Fruit fly (Drosophila melanogaster) whole organism, embryonic: Measurements from ENCODE around the gene CG9338.

Experiments
- CG10543 ChIP-seq: fragments of 200-800 bp; sonication (Bioruptor generic); optimal IDR thresholded peaks from 3 replicates; lab custom pipeline; 2017; ENCODE audit warnings: missing biosample characterization, mild to moderate bottlenecking, missing genetic modification characterization, moderate library complexity
- CG11456 ChIP-seq: fragments of 200-800 bp; sonication (Bioruptor generic); IDR thresholded peaks from 3 replicates; pipeline ENCODE4 v1.3.6; 2022; ENCODE audit warnings: missing biosample characterization, missing genetic modification characterization
- CG11695 ChIP-seq: fragments of 200-800 bp; sonication (Bioruptor generic); IDR thresholded peaks from 3 replicates; pipeline ENCODE4 v1.3.6; 2022; ENCODE audit warnings: missing biosample characterization, missing genetic modification characterization
- CG13424 ChIP-seq: fragments of 200-800 bp; sonication (Bioruptor generic); optimal IDR thresholded peaks from 2 replicates; lab custom pipeline; 2019; ENCODE audit warnings: missing biosample characterization, mild to moderate bottlenecking, missing genetic modification characterization, moderate library complexity
- CG13775 ChIP-seq: fragments of 200-800 bp; sonication (Bioruptor generic); optimal IDR thresholded peaks from 3 replicates; lab custom pipeline; 2017; ENCODE audit warnings: missing biosample characterization, mild to moderate bottlenecking, missing genetic modification characterization
- CG14710 ChIP-seq: fragments of 200-800 bp; sonication (Bioruptor generic); optimal IDR thresholded peaks from 3 replicates; lab custom pipeline; 2019; ENCODE audit warnings: missing biosample characterization, mild to moderate bottlenecking, missing genetic modification characterization, moderate library complexity
- CG14860 ChIP-seq: fragments of 200-800 bp; sonication (Bioruptor generic); IDR thresholded peaks from 3 replicates; pipeline ENCODE4 v1.3.6; 2022; ENCODE audit warnings: missing biosample characterization, missing genetic modification characterization; ENCODE audit not compliant: partially characterized antibody
- CG15601 ChIP-seq: fragments of 200-800 bp; sonication (Bioruptor generic); optimal IDR thresholded peaks from 3 replicates; lab custom pipeline; 2019; ENCODE audit warnings: missing biosample characterization, mild to moderate bottlenecking, missing genetic modification characterization, moderate library complexity
- CG16863 ChIP-seq: fragments of 200-800 bp; sonication (Bioruptor generic); optimal IDR thresholded peaks from 3 replicates; lab custom pipeline; 2016; ENCODE audit warnings: missing biosample characterization, missing genetic modification characterization
- CG18011 ChIP-seq: fragments of 200-800 bp; sonication (Bioruptor generic); optimal IDR thresholded peaks from 2 replicates; lab custom pipeline; 2017; ENCODE audit warnings: missing biosample characterization, missing genetic modification characterization, mild to moderate bottlenecking, moderate library complexity, missing genotype
- CG4730 ChIP-seq: fragments of 200-800 bp; sonication (Bioruptor generic); IDR thresholded peaks from 2 replicates; pipeline ENCODE4 v1.3.6; 2022; ENCODE audit warnings: missing biosample characterization, missing genetic modification characterization
- CG7372 ChIP-seq: fragments of 200-800 bp; sonication (Bioruptor generic); IDR thresholded peaks from 2 replicates; pipeline ENCODE4 v1.3.6; 2022; ENCODE audit warnings: missing biosample characterization, missing genetic modification characterization
- Ets97D ChIP-seq: fragments of 200-800 bp; sonication (Bioruptor generic); optimal IDR thresholded peaks from 3 replicates; lab custom pipeline; 2016; ENCODE audit warnings: missing biosample characterization, missing genetic modification characterization
- HmgZ ChIP-seq: fragments of 200-800 bp; sonication (Bioruptor generic); optimal IDR thresholded peaks from 2 replicates; lab custom pipeline; 2018; ENCODE audit warnings: missing biosample characterization, mild to moderate bottlenecking, missing genetic modification characterization
- Hr51 ChIP-seq, 2 experiments: fragments of 200-800 bp; sonication (Bioruptor generic); optimal IDR thresholded peaks; 2 replicates in 1 of 2; 3 replicates in 1 of 2; lab custom pipeline; 2016 to 2018; ENCODE audit warnings: missing biosample characterization in 2 of 2, missing genetic modification characterization in 2 of 2, mild to moderate bottlenecking in 1 of 2, moderate library complexity in 1 of 2
- Jarid2 ChIP-seq: fragments of 200-800 bp; sonication (Bioruptor generic); optimal IDR thresholded peaks from 3 replicates; lab custom pipeline; 2017; ENCODE audit warnings: mild to moderate bottlenecking, missing biosample characterization, missing genetic modification reagents, missing genetic modification characterization
- Neu2 ChIP-seq: fragments of 200-800 bp; sonication (Bioruptor generic); optimal IDR thresholded peaks from 3 replicates; lab custom pipeline; 2016; ENCODE audit warnings: missing biosample characterization, missing genetic modification characterization, borderline replicate concordance
- Nf-YA ChIP-seq: fragments of 200-800 bp; sonication (Bioruptor generic); IDR thresholded peaks from 2 replicates; pipeline ENCODE4 v1.3.6; 2022; ENCODE audit warnings: missing biosample characterization, missing genetic modification characterization
- Nf-YB ChIP-seq: fragments of 200-800 bp; sonication (Bioruptor generic); optimal IDR thresholded peaks from 3 replicates; lab custom pipeline; 2019; ENCODE audit warnings: missing biosample characterization, mild to moderate bottlenecking, missing genetic modification characterization, moderate library complexity
- NfI ChIP-seq: fragments of 200-800 bp; sonication (Bioruptor generic); optimal IDR thresholded peaks from 3 replicates; lab custom pipeline; 2018; ENCODE audit warnings: missing biosample characterization, mild to moderate bottlenecking, missing genetic modification characterization, moderate library complexity
- Pdp1 ChIP-seq, 2 experiments: fragments of 200-800 bp; sonication (Bioruptor generic); optimal IDR thresholded peaks; 3 replicates each; lab custom pipeline; 2016; ENCODE audit warnings: missing biosample characterization in 2 of 2, missing genetic modification characterization in 2 of 2, mild to moderate bottlenecking in 1 of 2, moderate library complexity in 1 of 2
- Spps ChIP-seq: fragments of 200-800 bp; sonication (Bioruptor generic); optimal IDR thresholded peaks from 2 replicates; lab custom pipeline; 2018; ENCODE audit warnings: missing biosample characterization, mild to moderate bottlenecking, missing genetic modification characterization
- ap ChIP-seq: fragments of 200-800 bp; sonication (Bioruptor generic); IDR thresholded peaks from 2 replicates; pipeline ENCODE4 v1.3.6; 2022; ENCODE audit warnings: missing biosample characterization, missing genetic modification characterization
- bsh ChIP-seq, 2 experiments: fragments of 200-800 bp; sonication (Bioruptor generic); optimal IDR thresholded peaks; 2 replicates each; lab custom pipeline; 2017 to 2018; ENCODE audit warnings: mild to moderate bottlenecking in 2 of 2, missing biosample characterization in 2 of 2, missing genetic modification characterization in 2 of 2, moderate library complexity in 1 of 2
- caup ChIP-seq: fragments of 200-800 bp; sonication (Bioruptor generic); optimal IDR thresholded peaks from 3 replicates; lab custom pipeline; 2017; ENCODE audit warnings: missing biosample characterization, mild to moderate bottlenecking, missing genetic modification characterization, moderate library complexity; ENCODE audit not compliant: severe bottlenecking
- crc ChIP-seq: fragments of 200-800 bp; sonication (Bioruptor generic); optimal IDR thresholded peaks from 2 replicates; lab custom pipeline; 2016; ENCODE audit warnings: missing biosample characterization, missing genetic modification characterization
- dm ChIP-seq: fragments of 200-800 bp; sonication (Bioruptor generic); optimal IDR thresholded peaks from 3 replicates; lab custom pipeline; 2016; ENCODE audit warnings: missing biosample characterization, missing genetic modification characterization
- eve ChIP-seq, 2 experiments: fragments of >200 bp; optimal IDR thresholded peaks; 2 replicates each; lab custom pipeline; 2017; ENCODE audit warnings: missing biosample characterization in 2 of 2, missing genetic modification characterization in 2 of 2
- gfzf ChIP-seq: fragments of 200-800 bp; sonication (Bioruptor generic); optimal IDR thresholded peaks from 2 replicates; lab custom pipeline; 2016; ENCODE audit warnings: missing biosample characterization, mild to moderate bottlenecking, missing genetic modification characterization, moderate library complexity
- jigr1 ChIP-seq: fragments of 200-800 bp; sonication (Bioruptor generic); IDR thresholded peaks from 3 replicates; pipeline ENCODE4 v1.3.6; 2022; ENCODE audit warnings: missing biosample characterization, missing genetic modification characterization
- kah ChIP-seq: fragments of 200-800 bp; sonication (Bioruptor generic); optimal IDR thresholded peaks from 2 replicates; lab custom pipeline; 2018; ENCODE audit warnings: missing biosample characterization, mild to moderate bottlenecking, missing genetic modification characterization
- pita ChIP-seq: fragments of 200-800 bp; sonication (Bioruptor generic); optimal IDR thresholded peaks from 2 replicates; lab custom pipeline; 2017; ENCODE audit warnings: missing biosample characterization, mild to moderate bottlenecking, missing genetic modification characterization
- pzg ChIP-seq: fragments of 200-800 bp; sonication (Bioruptor generic); optimal IDR thresholded peaks from 3 replicates; lab custom pipeline; 2018; ENCODE audit warnings: missing biosample characterization, mild to moderate bottlenecking, missing genetic modification characterization, moderate library complexity
- ro ChIP-seq: fragments of 200-800 bp; sonication (Bioruptor generic); IDR thresholded peaks from 2 replicates; pipeline ENCODE4 v1.3.6; 2022; ENCODE audit warnings: missing biosample characterization, missing genetic modification characterization
- sr ChIP-seq: fragments of 200-800 bp; sonication (Bioruptor generic); IDR thresholded peaks from 3 replicates; pipeline ENCODE4 v1.3.6; 2022; ENCODE audit warnings: missing biosample characterization, missing genetic modification characterization
- stwl ChIP-seq: fragments of 200-800 bp; sonication (Bioruptor generic); optimal IDR thresholded peaks from 3 replicates; lab custom pipeline; 2018; ENCODE audit warnings: missing biosample characterization, mild to moderate bottlenecking, missing genetic modification characterization, moderate library complexity
- trem ChIP-seq: fragments of 200-800 bp; optimal IDR thresholded peaks from 3 replicates; lab custom pipeline; 2019; ENCODE audit warnings: missing biosample characterization, mild to moderate bottlenecking, missing genetic modification characterization, moderate library complexity
- twi ChIP-seq: fragments of 200-800 bp; optimal IDR thresholded peaks from 2 replicates; lab custom pipeline; 2019; ENCODE audit warnings: missing biosample characterization, mild to moderate bottlenecking, missing genetic modification characterization, moderate library complexity
- vvl ChIP-seq: fragments of 200-800 bp; sonication (Bioruptor generic); IDR thresholded peaks from 2 replicates; pipeline ENCODE4 v1.3.6; 2022; ENCODE audit warnings: missing biosample characterization, missing genetic modification characterization
- wdn ChIP-seq: fragments of 200-800 bp; sonication (Bioruptor generic); IDR thresholded peaks from 2 replicates; pipeline ENCODE4 v1.3.6; 2022; ENCODE audit warnings: missing biosample characterization, missing genetic modification characterization

The CG9338 gene

DNA sequence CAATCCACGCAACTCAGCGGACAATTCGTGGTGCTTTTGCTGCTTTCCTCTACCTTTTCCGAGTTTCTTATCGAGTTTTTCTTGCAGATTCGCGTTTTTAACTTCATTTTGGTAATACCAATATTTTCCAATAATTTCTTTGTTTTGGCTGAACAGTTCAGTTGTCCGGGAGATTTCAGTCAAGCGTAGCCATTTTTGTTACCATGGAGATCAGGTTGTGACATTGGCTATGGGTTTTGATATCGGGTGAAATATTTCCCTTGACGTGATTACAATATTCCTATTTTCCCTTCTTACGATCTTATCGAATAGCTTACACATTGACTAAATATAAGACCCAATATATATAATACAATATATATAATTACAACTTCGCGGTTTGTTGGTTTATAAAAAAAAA, 29.5 kb upstream of the CG9338 start, which contains the start of gene Oseg5 (continued):
- TF ChIP-seq Nf-YB (GFP tag; lab: Kevin White, UChicago): no peak
- no peak for TF ChIP-seq trem (tag; lab: Kevin White, UChicago)
- no peak for TF ChIP-seq Pdp1 (GFP tag; optimal IDR thresholded peaks at IDR 0.05; lab: Kevin White, UChicago)
- TF ChIP-seq CG16863 (GFP tag; lab: Kevin White, UChicago): no peak
- TF ChIP-seq Ets97D (GFP tag; lab: Kevin White, UChicago): peak; percentile 30
- no peak for TF ChIP-seq Hr51 (GFP tag; optimal IDR thresholded peaks at IDR 0.05; lab: Kevin White, UChicago)
- TF ChIP-seq HmgZ (tag; lab: Kevin White, UChicago): no peak
- no peak for TF ChIP-seq pzg (GFP tag; lab: Kevin White, UChicago)
- no peak for TF ChIP-seq CG14860 (GFP tag; lab: Robert Waterston, UW)
- no peak for TF ChIP-seq CG18011 (GFP tag; lab: Kevin White, UChicago)
- no peak for TF ChIP-seq wdn
- TF ChIP-seq caup (GFP tag; lab: Kevin White, UChicago): no peak
- no peak for TF ChIP-seq CG13424
- no peak for TF ChIP-seq Nf-YA
- TF ChIP-seq eve (GFP tag; optimal IDR thresholded peaks at IDR 0.05; lab: Kevin White, UChicago): no peak
- TF ChIP-seq kah (GFP tag; lab: Kevin White, UChicago): no peak
- no peak for TF ChIP-seq CG13775 (GFP tag; lab: Kevin White, UChicago)
- TF ChIP-seq vvl (GFP tag; lab: Robert Waterston, UW): 0 out of 2 replicates have a peak, but pooled peaks have one; percentile 20
- no peak for TF ChIP-seq Neu2 (GFP tag; lab: Kevin White, UChicago)
- no peak for TF ChIP-seq twi
- TF ChIP-seq dm (GFP tag; lab: Kevin White, UChicago): no peak
- TF ChIP-seq sr (GFP tag; lab: Robert Waterston, UW): no peak
- TF ChIP-seq CG4730 (GFP tag; lab: Robert Waterston, UW): no peak
- TF ChIP-seq Jarid2 (GFP tag; lab: Kevin White, UChicago): no peak
- TF ChIP-seq Spps (tag; lab: Kevin White, UChicago): no peak
- peak; percentile 54 for TF ChIP-seq pita (GFP tag; lab: Kevin White, UChicago)
- TF ChIP-seq jigr1 (GFP tag; lab: Robert Waterston, UW): no peak
- no peak for TF ChIP-seq CG14710 (tag; lab: Kevin White, UChicago)
- no peak for TF ChIP-seq ap (GFP tag; lab: Robert Waterston, UW)
- TF ChIP-seq bsh (GFP tag; optimal IDR thresholded peaks at IDR 0.05; lab: Kevin White, UChicago): no peak
- TF ChIP-seq CG7372 (GFP tag; lab: Robert Waterston, UW): no peak
- no peak for TF ChIP-seq CG11695 (GFP tag; lab: Robert Waterston, UW)
- TF ChIP-seq CG11456 (GFP tag; lab: Robert Waterston, UW): no peak
- TF ChIP-seq stwl (tag; lab: Kevin White, UChicago): peak; percentile 1
- TF ChIP-seq crc (GFP tag; lab: Kevin White, UChicago): no peak
- TF ChIP-seq NfI (GFP tag; lab: Kevin White, UChicago): no peak
- TF ChIP-seq CG15601 (tag; lab: Kevin White, UChicago): peak; percentile 67
- TF ChIP-seq gfzf (GFP tag; lab: Kevin White, UChicago): peak; percentile 47
- TF ChIP-seq CG10543 (GFP tag; lab: Kevin White, UChicago): no peak
- TF ChIP-seq ro: no peak
